Worm (Caenorhabditis elegans) whole organism, young adult: ENCODE results near the gene R148.8.

Experiments used
- B0035.1 ChIP-seq: sonication (generic microtip); optimal IDR thresholded peaks from 2 replicates; lab custom pipeline; 2016; ENCODE audit warnings: missing genetic modification characterization, mild to moderate bottlenecking, missing compliant biosample characterization, missing genotype, missing genetic modification reagents
- B0261.1 ChIP-seq: sonication (generic microtip); optimal IDR thresholded peaks from 2 replicates; lab custom pipeline; 2016; ENCODE audit warnings: mild to moderate bottlenecking, missing genetic modification characterization, moderate library complexity, missing compliant biosample characterization
- B0336.3 ChIP-seq: fragments of 200-800 bp; sonication (Bioruptor generic); IDR thresholded peaks from 2 replicates; pipeline ENCODE4 v1.3.6; 2022; ENCODE audit warnings: missing genetic modification characterization, missing compliant biosample characterization
- C06A6.2 ChIP-seq: fragments of 200-800 bp; sonication (Bioruptor generic); conservative IDR thresholded peaks from 2 replicates; pipeline ENCODE4 v1.3.6; 2022; ENCODE audit warnings: missing genetic modification characterization, missing compliant biosample characterization
- F10E7.11 ChIP-seq: sonication (generic microtip); optimal IDR thresholded peaks from 2 replicates; lab custom pipeline; 2017; ENCODE audit warnings: mild to moderate bottlenecking, missing genetic modification characterization, moderate library complexity, missing compliant biosample characterization
- F22D6.2 ChIP-seq: sonication (generic microtip); optimal IDR thresholded peaks from 2 replicates; lab custom pipeline; 2016; ENCODE audit warnings: mild to moderate bottlenecking, missing genetic modification characterization, missing compliant biosample characterization
- F23B12.7 ChIP-seq: sonication (generic microtip); optimal IDR thresholded peaks from 2 replicates; lab custom pipeline; 2017; ENCODE audit warnings: missing genetic modification characterization, mild to moderate bottlenecking, missing compliant biosample characterization, antibody characterized with exemption, moderate library complexity; ENCODE audit not compliant: insufficient read depth
- F33H1.4 ChIP-seq: fragments of 200-800 bp; sonication (Bioruptor generic); IDR thresholded peaks from 2 replicates; pipeline ENCODE4 v1.3.6; 2022; ENCODE audit warnings: missing genetic modification reagents, missing genetic modification characterization, missing compliant biosample characterization
- F37B4.10 ChIP-seq: fragments of 200-800 bp; sonication (Bioruptor generic); IDR thresholded peaks from 2 replicates; pipeline ENCODE4 v1.3.6; 2022; ENCODE audit warnings: missing genetic modification characterization, missing compliant biosample characterization
- F39B2.1 ChIP-seq: fragments of 200-800 bp; sonication (Bioruptor generic); IDR thresholded peaks from 2 replicates; pipeline ENCODE4 v1.3.6; 2022; ENCODE audit warnings: missing genetic modification reagents, missing genetic modification characterization, missing compliant biosample characterization
- F52B5.7 ChIP-seq: sonication (generic microtip); optimal IDR thresholded peaks from 2 replicates; lab custom pipeline; 2016; ENCODE audit warnings: mild to moderate bottlenecking, missing genetic modification characterization, missing compliant biosample characterization
- Y53F4B.3 ChIP-seq: fragments of 200-800 bp; sonication (Bioruptor generic); IDR thresholded peaks from 2 replicates; pipeline ENCODE4 v1.3.6; 2022; ENCODE audit warnings: missing genetic modification reagents, missing genetic modification characterization, missing compliant biosample characterization
- Y53G8AR.9 ChIP-seq: fragments of 200-800 bp; sonication (Bioruptor generic); conservative IDR thresholded peaks from 2 replicates; pipeline ENCODE4 v1.3.6; 2022; ENCODE audit warnings: missing genetic modification reagents, missing genetic modification characterization, missing compliant biosample characterization
- Y56A3A.18 ChIP-seq: fragments of 200-800 bp; sonication (Bioruptor generic); IDR thresholded peaks from 2 replicates; pipeline ENCODE4 v1.3.6; 2022; ENCODE audit warnings: missing genetic modification reagents, missing genetic modification characterization, missing compliant biosample characterization
- Y67H2A.10 ChIP-seq: fragments of 200-800 bp; sonication (Bioruptor generic); conservative IDR thresholded peaks from 2 replicates; pipeline ENCODE4 v1.3.6; 2022; ENCODE audit warnings: missing genetic modification reagents, missing genetic modification characterization, missing compliant biosample characterization
- ama-1 ChIP-seq, 3 experiments: fragments of 150-350 bp in 1 of 3; sonication (generic microtip) in 2 of 3; optimal IDR thresholded peaks; 2 replicates each; lab custom pipeline; 2014 to 2018; ENCODE audit warnings: missing biosample characterization in 2 of 3, missing genetic modification characterization in 2 of 3, missing genetic modification reagents in 2 of 3
- athp-1 ChIP-seq: sonication (generic microtip); optimal IDR thresholded peaks from 2 replicates; lab custom pipeline; 2017; ENCODE audit warnings: mild to moderate bottlenecking, missing genetic modification characterization, missing compliant biosample characterization
- attf-3 ChIP-seq: fragments of 200-800 bp; sonication (Bioruptor generic); conservative IDR thresholded peaks from 2 replicates; pipeline ENCODE4 v1.3.6; 2022; ENCODE audit warnings: missing genetic modification reagents, missing genetic modification characterization, missing compliant biosample characterization
- attf-5 ChIP-seq: fragments of 200-800 bp; sonication (Bioruptor generic); optimal IDR thresholded peaks from 2 replicates; lab custom pipeline; 2018; ENCODE audit warnings: mild to moderate bottlenecking, missing genetic modification characterization, missing compliant biosample characterization
- attf-6 ChIP-seq: fragments of 200-800 bp; sonication (Bioruptor generic); IDR thresholded peaks from 2 replicates; pipeline ENCODE4 v1.3.6; 2022; ENCODE audit warnings: missing genetic modification reagents, missing genetic modification characterization, missing compliant biosample characterization
- bed-2 ChIP-seq: fragments of 200-800 bp; sonication (Bioruptor generic); IDR thresholded peaks from 2 replicates; pipeline ENCODE4 v1.3.6; 2022; ENCODE audit warnings: missing genetic modification reagents, missing genetic modification characterization, missing compliant biosample characterization
- cebp-1 ChIP-seq, 2 experiments: fragments of 200-800 bp in 1 of 2; sonication (Bioruptor generic) in 1 of 2; sonication (generic microtip) in 1 of 2; IDR thresholded peaks in 1 of 2; optimal IDR thresholded peaks in 1 of 2; 2 replicates each; pipeline versions ENCODE4 v1.3.6 to Lab custom; 2017 to 2022; ENCODE audit warnings: missing compliant biosample characterization in 2 of 2, missing genetic modification characterization in 2 of 2, mild to moderate bottlenecking in 1 of 2, missing genetic modification reagents in 1 of 2, moderate library complexity in 1 of 2
- cebp-2 ChIP-seq: fragments of 200-800 bp; sonication (Bioruptor generic); IDR thresholded peaks from 2 replicates; pipeline ENCODE4 v1.3.6; 2022; ENCODE audit warnings: missing genetic modification characterization, missing compliant biosample characterization
- ceh-79 ChIP-seq: sonication (generic microtip); optimal IDR thresholded peaks from 2 replicates; lab custom pipeline; 2017; ENCODE audit warnings: mild to moderate bottlenecking, missing genetic modification characterization, missing compliant biosample characterization
- dpl-1 ChIP-seq: fragments of 150-350 bp; optimal IDR thresholded peaks from 2 replicates; lab custom pipeline; 2014; ENCODE audit warnings: missing biosample characterization, missing genetic modification reagents, missing genetic modification characterization
- ets-4 ChIP-seq: fragments of 200-800 bp; sonication (Bioruptor generic); optimal IDR thresholded peaks from 2 replicates; lab custom pipeline; 2018; ENCODE audit warnings: mild to moderate bottlenecking, missing genetic modification characterization, missing compliant biosample characterization
- fkh-3 ChIP-seq: sonication (generic microtip); optimal IDR thresholded peaks from 2 replicates; lab custom pipeline; 2016; ENCODE audit warnings: mild to moderate bottlenecking, missing genetic modification characterization, missing compliant biosample characterization
- gei-17 ChIP-seq: fragments of 200-800 bp; sonication (Bioruptor generic); optimal IDR thresholded peaks from 2 replicates; lab custom pipeline; 2018; ENCODE audit warnings: mild to moderate bottlenecking, missing genetic modification characterization, missing compliant biosample characterization
- hlh-12 ChIP-seq: sonication (generic microtip); optimal IDR thresholded peaks from 2 replicates; lab custom pipeline; 2016; ENCODE audit warnings: missing genetic modification characterization, missing compliant biosample characterization
- hrde-1 ChIP-seq: sonication (generic microtip); optimal IDR thresholded peaks from 2 replicates; lab custom pipeline; 2016; ENCODE audit warnings: missing genetic modification characterization, mild to moderate bottlenecking, missing compliant biosample characterization, moderate library complexity, missing genotype, missing genetic modification reagents, borderline replicate concordance
- lin-40 ChIP-seq: sonication (generic microtip); optimal IDR thresholded peaks from 2 replicates; lab custom pipeline; 2016; ENCODE audit warnings: missing genetic modification characterization, mild to moderate bottlenecking, missing compliant biosample characterization, missing genotype, missing genetic modification reagents
- lin-54 ChIP-seq: fragments of 200-800 bp; sonication (Bioruptor generic); optimal IDR thresholded peaks from 2 replicates; lab custom pipeline; 2018; ENCODE audit warnings: mild to moderate bottlenecking, missing genetic modification characterization, missing compliant biosample characterization
- lsl-1 ChIP-seq: fragments of 200-800 bp; sonication (Bioruptor generic); optimal IDR thresholded peaks from 2 replicates; lab custom pipeline; 2018; ENCODE audit warnings: mild to moderate bottlenecking, missing genetic modification characterization, moderate library complexity, missing compliant biosample characterization
- madf-6 ChIP-seq: fragments of 200-800 bp; sonication (Bioruptor generic); IDR thresholded peaks from 2 replicates; pipeline ENCODE4 v1.3.6; 2022; ENCODE audit warnings: missing genetic modification reagents, missing genetic modification characterization, missing compliant biosample characterization
- nfya-1 ChIP-seq: sonication (generic microtip); optimal IDR thresholded peaks from 2 replicates; lab custom pipeline; 2017; ENCODE audit warnings: antibody characterized with exemption, missing compliant biosample characterization, missing genetic modification characterization, borderline replicate concordance; ENCODE audit not compliant: insufficient read depth
- nhr-179 ChIP-seq: sonication (generic microtip); optimal IDR thresholded peaks from 2 replicates; lab custom pipeline; 2016; ENCODE audit warnings: mild to moderate bottlenecking, missing genetic modification characterization, missing compliant biosample characterization
- pbrm-1 ChIP-seq: fragments of 200-800 bp; sonication (Bioruptor generic); IDR thresholded peaks from 2 replicates; pipeline ENCODE4 v1.3.6; 2022; ENCODE audit warnings: missing genetic modification reagents, missing genetic modification characterization, missing compliant biosample characterization
- repo-1 ChIP-seq: sonication (generic microtip); optimal IDR thresholded peaks from 2 replicates; lab custom pipeline; 2017; ENCODE audit warnings: mild to moderate bottlenecking, missing genetic modification characterization, missing compliant biosample characterization
- rpc-1 ChIP-seq, 2 experiments: fragments of 150-350 bp in 1 of 2; sonication (generic microtip) in 1 of 2; optimal IDR thresholded peaks; 2 replicates each; lab custom pipeline; 2014 to 2018; ENCODE audit warnings: missing biosample characterization in 1 of 2, missing genetic modification characterization in 1 of 2, missing genetic modification reagents in 1 of 2, missing genotype in 1 of 2
- snpc-1.1 ChIP-seq: sonication (generic microtip); optimal IDR thresholded peaks from 2 replicates; lab custom pipeline; 2017; ENCODE audit warnings: missing genetic modification characterization, mild to moderate bottlenecking, missing compliant biosample characterization, antibody characterized with exemption, moderate library complexity, missing genotype, missing genetic modification reagents; ENCODE audit not compliant: insufficient read depth
- somi-1 ChIP-seq: fragments of 200-800 bp; sonication (Bioruptor generic); optimal IDR thresholded peaks from 2 replicates; lab custom pipeline; 2018; ENCODE audit warnings: mild to moderate bottlenecking, missing genetic modification characterization, missing compliant biosample characterization
- tbx-9 ChIP-seq: sonication (generic microtip); optimal IDR thresholded peaks from 2 replicates; lab custom pipeline; 2016; ENCODE audit warnings: borderline replicate concordance, missing genetic modification characterization, inconsistent platforms, missing compliant biosample characterization
- tlf-1 ChIP-seq: fragments of 200-800 bp; sonication (Bioruptor generic); optimal IDR thresholded peaks from 2 replicates; lab custom pipeline; 2018; ENCODE audit warnings: mild to moderate bottlenecking, missing genetic modification characterization, missing compliant biosample characterization
- unc-130 ChIP-seq: sonication (generic microtip); optimal IDR thresholded peaks from 2 replicates; lab custom pipeline; 2016; ENCODE audit warnings: missing genetic modification reagents, missing genetic modification characterization, missing compliant biosample characterization
- xnd-1 ChIP-seq: sonication (generic microtip); optimal IDR thresholded peaks from 2 replicates; lab custom pipeline; 2016; ENCODE audit warnings: missing genotype, missing genetic modification reagents, missing genetic modification characterization, missing compliant biosample characterization
- ztf-25 ChIP-seq: fragments of 200-800 bp; sonication (Bioruptor generic); IDR thresholded peaks from 2 replicates; pipeline ENCODE4 v1.3.6; 2022; ENCODE audit warnings: missing genetic modification reagents, missing genetic modification characterization, missing compliant biosample characterization
- ztf-28 ChIP-seq: fragments of 200-800 bp; sonication (Bioruptor generic); IDR thresholded peaks from 2 replicates; pipeline ENCODE4 v1.3.6; 2022; ENCODE audit warnings: missing genetic modification reagents, missing genetic modification characterization, missing compliant biosample characterization
- ztf-6 ChIP-seq: fragments of 200-800 bp; sonication (Bioruptor generic); IDR thresholded peaks from 2 replicates; pipeline ENCODE4 v1.3.6; 2022; ENCODE audit warnings: missing genetic modification reagents, missing genetic modification characterization, missing compliant biosample characterization

R148.8 gene

DNA sequence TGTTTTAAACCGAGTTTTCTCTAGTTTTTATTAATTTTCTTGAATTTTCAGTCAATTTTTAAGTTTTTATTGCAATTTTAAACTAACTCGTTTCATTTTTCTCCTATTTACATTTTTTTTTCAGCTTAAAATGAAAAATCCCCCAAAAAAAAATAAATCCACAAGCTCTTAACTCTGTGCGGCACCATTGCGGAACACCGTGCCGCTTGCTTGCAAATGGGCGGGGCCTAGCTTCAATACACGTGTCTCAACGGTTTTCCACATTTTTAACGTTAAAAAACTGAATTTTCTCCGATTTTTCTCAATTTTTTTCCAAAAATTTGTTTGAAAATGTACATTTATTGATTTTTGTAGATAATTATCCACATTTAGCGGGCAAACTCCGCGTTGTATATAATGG, 16.3 kb upstream of the R148.8 start, which contains the start of gene R148.3 (continued):
- no peak for TF ChIP-seq cebp-1 (GFP tag; IDR thresholded peaks at IDR 0.05; lab: Robert Waterston, UW)
- peak; percentile 38 for TF ChIP-seq cebp-1 (tag; optimal IDR thresholded peaks at IDR 0.05; lab: Kevin White, UChicago)
- no peak for TF ChIP-seq bed-2 (GFP tag; lab: Robert Waterston, UW)
- no peak for TF ChIP-seq ama-1 (optimal IDR thresholded peaks at IDR 0.05; lab: Kevin White, UChicago)
- no peak for TF ChIP-seq ama-1 (GFP tag; optimal IDR thresholded peaks at IDR 0.05; lab: Kevin White, UChicago)
- peak; percentile 27 for TF ChIP-seq rpc-1 (optimal IDR thresholded peaks at IDR 0.05; lab: Kevin White, UChicago)
- no peak for TF ChIP-seq rpc-1 (tag; optimal IDR thresholded peaks at IDR 0.05; lab: Kevin White, UChicago)
- TF ChIP-seq C06A6.2, result peak; percentile 75
- TF ChIP-seq madf-6, result peak; percentile 65
- TF ChIP-seq Y53F4B.3 (GFP tag; lab: Robert Waterston, UW), result no peak
- TF ChIP-seq fkh-3, result no peak
- no peak for TF ChIP-seq attf-5 (GFP tag; lab: Kevin White, UChicago)
- peak; percentile 7 for TF ChIP-seq unc-130 (GFP tag; lab: Kevin White, UChicago)
- no peak for TF ChIP-seq gei-17 (GFP tag; lab: Kevin White, UChicago)
- TF ChIP-seq nhr-179 (tag; lab: Kevin White, UChicago), result no peak
- peak; percentile 18 for TF ChIP-seq lin-40 (tag; lab: Kevin White, UChicago)
- TF ChIP-seq ceh-79 (tag; lab: Kevin White, UChicago), result no peak
- no peak for TF ChIP-seq lin-54 (GFP tag; lab: Kevin White, UChicago)
- TF ChIP-seq F39B2.1, result no peak
- TF ChIP-seq lsl-1 (GFP tag; lab: Kevin White, UChicago), result peak; percentile 32
- TF ChIP-seq repo-1 (tag; lab: Kevin White, UChicago), result no peak
- TF ChIP-seq pbrm-1 (GFP tag; lab: Robert Waterston, UW), result peak; percentile 44; the same call in 1 of the 2 replicates
- no peak for TF ChIP-seq tbx-9 (tag; lab: Kevin White, UChicago)
- no peak for TF ChIP-seq B0336.3 (GFP tag; lab: Robert Waterston, UW)
- no peak for TF ChIP-seq ztf-28
- TF ChIP-seq B0035.1 (tag; lab: Kevin White, UChicago), result no peak
- TF ChIP-seq Y56A3A.18 (GFP tag; lab: Robert Waterston, UW), result no peak
- TF ChIP-seq ztf-25, result no peak
- no peak for TF ChIP-seq F22D6.2
- TF ChIP-seq F10E7.11 (tag; lab: Kevin White, UChicago), result no peak
- TF ChIP-seq F52B5.7, result no peak
- no peak for TF ChIP-seq F23B12.7 (tag; lab: Kevin White, UChicago)
- TF ChIP-seq Y53G8AR.9 (GFP tag; lab: Robert Waterston, UW), result no peak
- no peak for TF ChIP-seq tlf-1 (GFP tag; lab: Kevin White, UChicago)
- no peak; the same call in 1 of the 2 replicates for TF ChIP-seq Y67H2A.10 (GFP tag; lab: Robert Waterston, UW)
- peak; percentile 49 for TF ChIP-seq F33H1.4
- no peak for TF ChIP-seq dpl-1 (GFP tag; lab: Kevin White, UChicago)
- no peak for TF ChIP-seq cebp-2 (GFP tag; lab: Robert Waterston, UW)
- no peak for TF ChIP-seq athp-1 (tag; lab: Kevin White, UChicago)
- no peak for TF ChIP-seq hlh-12 (tag; lab: Kevin White, UChicago)
- TF ChIP-seq somi-1 (GFP tag; lab: Kevin White, UChicago), result no peak
- TF ChIP-seq hrde-1, result no peak
- peak; percentile 47 for TF ChIP-seq snpc-1.1 (tag; lab: Kevin White, UChicago)
- TF ChIP-seq ets-4 (GFP tag; lab: Kevin White, UChicago), result no peak
- TF ChIP-seq attf-3 (GFP tag; lab: Robert Waterston, UW), result no peak
- no peak for TF ChIP-seq nfya-1 (tag; lab: Kevin White, UChicago)
- TF ChIP-seq attf-6 (GFP tag; lab: Robert Waterston, UW), result no peak
- TF ChIP-seq ztf-6 (GFP tag; lab: Robert Waterston, UW), result no peak
- no peak for TF ChIP-seq F37B4.10
- peak; percentile 45 for TF ChIP-seq xnd-1
- no peak for TF ChIP-seq B0261.1
